Fruit fly (Drosophila melanogaster) whole organism, adult: ENCODE results near the gene CG42835.

Experiments used
- CG11617 ChIP-seq: fragments of 200-800 bp; sonication (Bioruptor generic); optimal IDR thresholded peaks from 2 replicates; lab custom pipeline; 2017; ENCODE audit warnings: mild to moderate bottlenecking, missing biosample characterization, missing genetic modification reagents, missing genetic modification characterization
- CG12768 ChIP-seq: fragments of 200-800 bp; sonication (Bioruptor generic); optimal IDR thresholded peaks from 2 replicates; lab custom pipeline; 2017; ENCODE audit warnings: missing biosample characterization, missing genetic modification characterization, mild to moderate bottlenecking, moderate library complexity, missing genetic modification reagents
- CG14711 ChIP-seq: fragments of 200-800 bp; sonication (Bioruptor generic); optimal IDR thresholded peaks from 2 replicates; lab custom pipeline; 2018; ENCODE audit warnings: missing biosample characterization, mild to moderate bottlenecking, missing genetic modification characterization, moderate library complexity
- CG1620 ChIP-seq: fragments of 200-800 bp; sonication (Bioruptor generic); optimal IDR thresholded peaks from 2 replicates; lab custom pipeline; 2016; ENCODE audit warnings: missing biosample characterization, missing genetic modification characterization
- CG33017 ChIP-seq: fragments of 200-800 bp; sonication (Bioruptor generic); optimal IDR thresholded peaks from 2 replicates; lab custom pipeline; 2018; ENCODE audit warnings: missing biosample characterization, mild to moderate bottlenecking, missing genetic modification characterization, moderate library complexity
- CG5204 ChIP-seq: fragments of 200-800 bp; sonication (Bioruptor generic); optimal IDR thresholded peaks from 2 replicates; lab custom pipeline; 2016; ENCODE audit warnings: missing biosample characterization, missing genetic modification characterization
- CG7045 ChIP-seq: fragments of 200-800 bp; sonication (Bioruptor generic); optimal IDR thresholded peaks from 2 replicates; lab custom pipeline; 2017; ENCODE audit warnings: missing biosample characterization, mild to moderate bottlenecking, missing genetic modification characterization
- CG7101 ChIP-seq: fragments of 200-800 bp; sonication (Bioruptor generic); optimal IDR thresholded peaks from 2 replicates; lab custom pipeline; 2018; ENCODE audit warnings: missing biosample characterization, mild to moderate bottlenecking, missing genetic modification characterization, moderate library complexity
- Clk ChIP-seq: fragments of 200-800 bp; sonication (Bioruptor generic); optimal IDR thresholded peaks from 2 replicates; lab custom pipeline; 2017; ENCODE audit warnings: missing biosample characterization, missing genetic modification characterization
- Crg-1 ChIP-seq: fragments of 200-800 bp; sonication (Bioruptor generic); optimal IDR thresholded peaks from 2 replicates; lab custom pipeline; 2016; ENCODE audit warnings: missing biosample characterization, missing genetic modification characterization
- Hr96 ChIP-seq: fragments of 200-800 bp; sonication (Bioruptor generic); optimal IDR thresholded peaks from 2 replicates; lab custom pipeline; 2016; ENCODE audit warnings: missing biosample characterization, missing genetic modification characterization
- Mnt ChIP-seq: fragments of 200-800 bp; sonication (Bioruptor generic); optimal IDR thresholded peaks from 2 replicates; lab custom pipeline; 2016; ENCODE audit warnings: missing biosample characterization, mild to moderate bottlenecking, missing genetic modification characterization
- bab1 ChIP-seq: fragments of 200-800 bp; sonication (Bioruptor generic); optimal IDR thresholded peaks from 3 replicates; lab custom pipeline; 2019; ENCODE audit warnings: missing biosample characterization, mild to moderate bottlenecking, missing genetic modification characterization, moderate library complexity
- cic ChIP-seq: fragments of 200-800 bp; sonication (Bioruptor generic); optimal IDR thresholded peaks from 2 replicates; lab custom pipeline; 2017; ENCODE audit warnings: missing biosample characterization, mild to moderate bottlenecking, missing genetic modification characterization, moderate library complexity
- cnc ChIP-seq, 2 experiments: fragments of >200 bp; optimal IDR thresholded peaks; 2 replicates each; lab custom pipeline; 2017
- kay ChIP-seq: fragments of 200-800 bp; sonication (Bioruptor generic); peaks from one replicate; lab custom pipeline; 2016; ENCODE audit warnings: missing biosample characterization, missing genetic modification characterization, borderline replicate concordance
- ovo ChIP-seq: fragments of 200-800 bp; sonication (Bioruptor generic); optimal IDR thresholded peaks from 2 replicates; lab custom pipeline; 2016; ENCODE audit warnings: missing biosample characterization, missing genetic modification characterization
- pad ChIP-seq: fragments of 200-800 bp; sonication (Bioruptor generic); optimal IDR thresholded peaks from 3 replicates; lab custom pipeline; 2017; ENCODE audit warnings: missing biosample characterization, missing genetic modification characterization, mild to moderate bottlenecking, moderate library complexity, missing genetic modification reagents
- tj ChIP-seq: fragments of 200-800 bp; sonication (Bioruptor generic); optimal IDR thresholded peaks from 3 replicates; lab custom pipeline; 2017; ENCODE audit warnings: missing biosample characterization, mild to moderate bottlenecking, missing genetic modification characterization, moderate library complexity
- toe ChIP-seq: fragments of 200-800 bp; sonication (Bioruptor generic); optimal IDR thresholded peaks from 2 replicates; lab custom pipeline; 2016; ENCODE audit warnings: missing biosample characterization, missing genetic modification characterization

CG42835 gene

DNA sequence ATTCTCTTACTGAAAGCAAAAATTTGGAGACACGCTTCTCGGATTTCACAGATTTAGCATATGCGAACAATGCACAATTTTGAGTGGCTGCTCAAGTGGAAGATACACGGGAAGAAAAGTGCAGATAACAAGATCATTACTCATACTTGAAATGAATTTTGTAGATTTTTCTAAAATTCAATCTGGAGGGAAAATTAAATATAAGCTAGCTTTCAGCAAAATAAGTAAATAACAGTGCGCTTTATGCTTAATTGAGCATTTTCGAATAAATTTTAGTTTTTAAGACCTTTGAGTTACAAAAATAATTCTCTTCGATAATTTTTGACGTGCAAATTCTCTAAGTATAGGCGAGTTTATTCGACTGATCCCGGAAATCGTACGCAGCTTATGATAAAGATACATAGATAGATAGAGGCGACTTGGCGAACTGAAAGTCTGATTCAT lies 19.7 kb upstream of the CG42835 start:
- peak; percentile 90 for TF ChIP-seq tj (GFP tag; lab: Kevin White, UChicago)
- TF ChIP-seq CG11617 (GFP tag; lab: Kevin White, UChicago) = no peak
- TF ChIP-seq Hr96 = no peak
- TF ChIP-seq toe (GFP tag; lab: Kevin White, UChicago) = peak; percentile 4
- peak; percentile 30 for TF ChIP-seq pad (GFP tag; lab: Kevin White, UChicago)
- no peak for TF ChIP-seq cnc (optimal IDR thresholded peaks at IDR 0.05; lab: Kevin White, UChicago)
- peak; percentile 61 for TF ChIP-seq CG7045 (GFP tag; lab: Kevin White, UChicago)
- TF ChIP-seq CG12768 (GFP tag; lab: Kevin White, UChicago) = peak; percentile 31
- no peak for TF ChIP-seq CG33017
- no peak for TF ChIP-seq kay (GFP tag; lab: Kevin White, UChicago)
- no peak for TF ChIP-seq CG1620 (GFP tag; lab: Kevin White, UChicago)
- TF ChIP-seq CG5204 = no peak
- TF ChIP-seq ovo (GFP tag; lab: Kevin White, UChicago) = no peak
- TF ChIP-seq Clk = no peak
- peak; percentile 52 for TF ChIP-seq bab1 (GFP tag; lab: Kevin White, UChicago)
- no peak for TF ChIP-seq Mnt (GFP tag; lab: Kevin White, UChicago)
- TF ChIP-seq Crg-1 = no peak
- no peak for TF ChIP-seq cic
- peak; percentile 35 for TF ChIP-seq CG7101 (tag; lab: Kevin White, UChicago)
- peak; percentile 52 for TF ChIP-seq CG14711 (tag; lab: Kevin White, UChicago)

DNA sequence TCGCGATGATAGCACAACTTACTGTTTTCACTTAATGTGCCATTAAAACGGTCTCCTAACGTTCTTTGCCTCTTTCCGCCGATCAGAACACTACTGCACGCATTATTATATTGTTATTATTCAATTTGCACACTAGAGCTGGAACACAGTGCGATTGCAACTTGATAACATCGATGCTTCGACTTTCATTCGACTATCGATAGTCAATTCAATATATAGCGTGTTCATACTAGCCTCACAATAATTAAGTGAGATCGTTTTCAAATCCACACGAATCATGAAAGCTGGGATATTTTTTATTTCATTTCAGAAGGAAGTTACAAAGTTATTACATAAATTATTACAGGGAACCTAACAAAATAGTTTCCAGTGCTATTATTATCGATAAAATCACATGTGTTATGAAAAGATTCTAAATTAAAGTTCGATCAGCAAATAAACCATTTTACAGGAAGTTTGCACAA lies 19.1 kb upstream of the CG42835 start:
- peak; percentile 1 for TF ChIP-seq CG11617 (GFP tag; lab: Kevin White, UChicago)
- no peak for TF ChIP-seq pad (GFP tag; lab: Kevin White, UChicago)
- peak; percentile 45 for TF ChIP-seq bab1 (GFP tag; lab: Kevin White, UChicago)
- peak; percentile 56 for TF ChIP-seq Hr96
- TF ChIP-seq CG7101 (tag; lab: Kevin White, UChicago) = peak; percentile 48
- no peak for TF ChIP-seq cnc (optimal IDR thresholded peaks at IDR 0.05; lab: Kevin White, UChicago)
- no peak for TF ChIP-seq cic
- peak; percentile 31 for TF ChIP-seq Mnt (GFP tag; lab: Kevin White, UChicago)
- peak; percentile 7 for TF ChIP-seq CG1620 (GFP tag; lab: Kevin White, UChicago)
- TF ChIP-seq toe (GFP tag; lab: Kevin White, UChicago) = peak; percentile 38
- no peak for TF ChIP-seq tj (GFP tag; lab: Kevin White, UChicago)
- TF ChIP-seq CG7045 (GFP tag; lab: Kevin White, UChicago) = no peak
- no peak for TF ChIP-seq CG12768 (GFP tag; lab: Kevin White, UChicago)
- peak; percentile 20 for TF ChIP-seq ovo (GFP tag; lab: Kevin White, UChicago)
- peak; percentile 78 for TF ChIP-seq CG5204
- peak; percentile 28 for TF ChIP-seq CG33017
- peak; percentile 89 for TF ChIP-seq kay (GFP tag; lab: Kevin White, UChicago)
- TF ChIP-seq Crg-1 = peak; percentile 44
- TF ChIP-seq CG14711 (tag; lab: Kevin White, UChicago) = peak; percentile 22
- TF ChIP-seq Clk = no peak

DNA sequence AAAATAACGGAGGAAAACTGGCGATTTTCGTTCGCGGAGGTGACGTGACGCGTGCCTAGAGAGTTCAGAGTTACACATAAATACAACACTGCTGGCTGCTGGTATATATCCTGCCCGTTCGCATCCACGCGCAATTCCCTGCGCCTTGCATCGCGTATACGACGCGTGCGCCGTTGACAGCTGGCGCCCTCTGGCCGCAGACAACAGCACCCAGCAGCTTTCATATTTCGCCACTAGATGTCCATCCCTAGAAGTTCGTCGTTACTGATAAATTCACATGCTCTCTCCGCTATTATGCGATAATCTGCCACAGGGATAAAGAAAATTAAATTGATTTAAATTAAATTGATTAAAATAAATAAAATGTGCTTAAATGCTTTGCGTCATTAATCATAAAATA lies 18.0 kb upstream of the CG42835 start, which contains the start of gene Sur-8:
Gene Sur-8 (minus strand): TSS at position 82 of the 400 bp plus-strand sequence.
- TF ChIP-seq Mnt (GFP tag; lab: Kevin White, UChicago) (peak; percentile 36), kay (GFP tag; lab: Kevin White, UChicago) (no peak), Hr96 (peak; percentile 74), toe (GFP tag; lab: Kevin White, UChicago) (peak; percentile 35), CG7045 (GFP tag; lab: Kevin White, UChicago) (peak; percentile 30), CG1620 (GFP tag; lab: Kevin White, UChicago) (peak; percentile 62), pad (GFP tag; lab: Kevin White, UChicago) (peak; percentile 32), CG12768 (GFP tag; lab: Kevin White, UChicago) (no peak), ovo (GFP tag; lab: Kevin White, UChicago) (peak; percentile 42), CG5204 (peak; percentile 33), CG33017 (no peak), Clk (no peak)

DNA sequence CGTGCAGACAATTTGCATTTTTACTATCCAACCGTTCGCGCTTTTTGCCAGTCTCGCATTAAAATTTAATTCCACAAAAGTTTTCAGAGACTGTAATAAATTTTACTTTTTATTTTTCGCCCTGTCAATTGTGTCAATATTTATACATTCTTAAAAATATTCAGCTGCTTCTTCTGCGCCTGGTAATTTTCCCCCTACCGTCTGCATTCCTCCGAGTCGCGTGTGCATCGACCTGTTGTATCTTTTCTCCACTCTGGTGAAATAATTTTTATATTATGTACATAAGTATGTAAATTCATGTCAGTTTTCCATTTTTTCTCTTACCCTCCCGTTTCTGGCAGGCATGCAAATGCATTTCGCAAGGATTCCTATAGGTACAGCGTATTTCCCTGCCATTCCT lies 17.2 kb upstream of the CG42835 start, which contains the start of gene CG34279:
Gene CG34279 (minus strand): TSS at position 101 of the 400 bp plus-strand sequence.
- no peak for TF ChIP-seq CG7101 (tag; lab: Kevin White, UChicago)
- TF ChIP-seq CG5204 = no peak

DNA sequence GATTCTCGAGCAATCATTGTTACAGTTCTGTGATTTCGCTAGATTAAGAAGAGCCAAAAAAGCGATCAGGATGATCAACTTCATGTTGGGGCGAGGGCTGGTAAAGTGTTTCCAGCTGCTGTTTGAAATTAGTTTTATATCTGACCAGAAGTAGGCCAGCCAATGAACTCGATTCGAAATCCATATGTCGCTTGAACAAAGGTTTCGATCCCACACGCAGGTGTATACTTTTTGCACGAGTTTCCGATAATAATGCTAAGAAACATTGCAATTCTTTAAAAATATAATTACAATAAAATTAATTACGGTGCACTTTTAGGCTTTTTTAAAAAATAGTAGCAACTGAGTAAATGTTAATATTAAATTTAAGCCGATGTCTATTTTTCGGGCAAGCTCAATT lies 16.8 kb upstream of the CG42835 start, which contains the start of gene CG34280:
Gene CG34280 (minus strand): TSS at position 101 of the 400 bp plus-strand sequence.
- peak; percentile 58 for TF ChIP-seq kay (GFP tag; lab: Kevin White, UChicago)
- TF ChIP-seq CG7045 (GFP tag; lab: Kevin White, UChicago) = no peak

DNA sequence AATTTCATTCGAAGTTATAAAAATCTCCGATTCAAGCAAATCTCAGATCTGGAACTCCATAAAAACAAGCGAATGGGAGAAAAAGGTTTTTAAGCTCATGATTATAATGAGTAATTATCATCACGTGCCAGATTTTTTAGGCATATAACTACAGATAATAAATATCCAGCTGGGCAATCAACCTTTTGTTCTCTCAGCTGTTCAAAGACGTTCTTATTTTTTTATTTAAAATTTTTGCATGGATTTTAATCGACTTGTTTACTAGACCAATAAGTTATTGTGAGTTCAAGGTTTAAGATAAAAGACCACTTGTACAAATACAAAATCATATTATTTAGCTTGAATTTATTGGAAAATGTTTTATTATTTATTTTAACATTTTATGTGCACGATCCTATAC lies 16.3 kb upstream of the CG42835 start:
- TF ChIP-seq ovo (GFP tag; lab: Kevin White, UChicago) (no peak), bab1 (GFP tag; lab: Kevin White, UChicago) (no peak), CG7101 (tag; lab: Kevin White, UChicago) (no peak), Crg-1 (no peak), CG14711 (tag; lab: Kevin White, UChicago) (no peak), tj (GFP tag; lab: Kevin White, UChicago) (no peak), CG1620 (GFP tag; lab: Kevin White, UChicago) (no peak), toe (GFP tag; lab: Kevin White, UChicago) (no peak), CG7045 (GFP tag; lab: Kevin White, UChicago) (no peak), CG12768 (GFP tag; lab: Kevin White, UChicago) (no peak), cnc (optimal IDR thresholded peaks at IDR 0.05; lab: Kevin White, UChicago) (no peak), CG33017 (no peak), cic (no peak), CG11617 (GFP tag; lab: Kevin White, UChicago) (no peak), pad (GFP tag; lab: Kevin White, UChicago) (no peak)
